Fruit fly (Drosophila melanogaster) ovary, adult (tissue): ENCODE results near the gene Jhbp15.

ENCODE experiments used
- CG17801 ChIP-seq: fragments of 200-800 bp; optimal IDR thresholded peaks from 2 replicates; lab custom pipeline; 2019; ENCODE audit warnings: missing biosample characterization, mild to moderate bottlenecking, missing genetic modification characterization, moderate library complexity; ENCODE audit not compliant: partially characterized antibody

The Jhbp15 gene

DNA sequence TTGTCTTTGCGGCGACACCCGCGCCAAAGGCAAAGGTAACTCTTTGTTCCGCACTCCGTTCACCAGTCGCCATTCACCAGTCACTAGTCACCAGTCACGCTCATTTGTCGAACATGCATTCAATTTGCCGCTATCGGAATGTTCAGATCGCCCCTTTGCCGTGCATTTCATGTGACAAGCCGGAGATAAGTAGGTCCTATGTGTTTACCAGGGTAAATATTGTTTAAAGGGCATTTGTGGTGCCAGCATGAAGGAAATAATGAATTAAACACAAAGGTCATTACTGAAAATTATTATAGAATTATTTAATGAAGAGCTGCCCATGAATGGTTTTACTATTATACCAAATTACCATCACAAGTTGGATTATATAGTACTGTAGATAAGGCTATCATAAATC lies 49.7 kb downstream of the Jhbp15 start:
- TF ChIP-seq CG17801 (GFP tag; lab: Kevin White, UChicago) = no peak
